Fruit fly (Drosophila melanogaster): ENCODE measurements around the gene Meltrin.

Meltrin gene

dm6 chr3R:14677065-14677464 is 20.0 kb downstream of the Meltrin start:
- TF ChIP-seq HLH106 (tag; optimal IDR thresholded peaks at IDR 0.05) (no peak), Sp1 (GFP tag; optimal IDR thresholded peaks at IDR 0.05) (peak; percentile 2)

- peak; percentile 57 for TF ChIP-seq Sp1 (GFP tag; optimal IDR thresholded peaks at IDR 0.05)
- no peak for TF ChIP-seq N (GFP tag; optimal IDR thresholded peaks at IDR 0.05)
- TF ChIP-seq CG9705 (GFP tag; optimal IDR thresholded peaks at IDR 0.05), result no peak
- TF ChIP-seq h (GFP tag; optimal IDR thresholded peaks at IDR 0.05), result peak; percentile 75
- peak; percentile 51 for TF ChIP-seq rgr (GFP tag; optimal IDR thresholded peaks at IDR 0.05)
- TF ChIP-seq Rel (GFP tag; optimal IDR thresholded peaks at IDR 0.05), result no peak
- no peak for TF ChIP-seq Rel (tag; optimal IDR thresholded peaks at IDR 0.05)
- peak; percentile 33 for TF ChIP-seq psq (GFP tag; optimal IDR thresholded peaks at IDR 0.05)
- no peak for TF ChIP-seq Dif (GFP tag; optimal IDR thresholded peaks at IDR 0.05; ENCODE audit: partially characterized antibody)
- TF ChIP-seq Vsx2 (GFP tag; optimal IDR thresholded peaks at IDR 0.05; ENCODE audit: partially characterized antibody), result no peak
- peak; percentile 42 for TF ChIP-seq ey (GFP tag; optimal IDR thresholded peaks at IDR 0.05)
- no peak for TF ChIP-seq Myc (optimal IDR thresholded peaks at IDR 0.05)
- no peak for TF ChIP-seq Hr83 (GFP tag; optimal IDR thresholded peaks at IDR 0.05; ENCODE audit: poor library complexity, severe bottlenecking)
- TF ChIP-seq tai (GFP tag; optimal IDR thresholded peaks at IDR 0.05), result no peak
- peak; percentile 29 for TF ChIP-seq woc (GFP tag; optimal IDR thresholded peaks at IDR 0.05)
- TF ChIP-seq HLH106 (tag; optimal IDR thresholded peaks at IDR 0.05), result peak; percentile 55
- TF ChIP-seq usp (GFP tag; optimal IDR thresholded peaks at IDR 0.05), result no peak
- no peak for TF ChIP-seq Hr78 (GFP tag; optimal IDR thresholded peaks at IDR 0.05)
- peak; percentile 57 for TF ChIP-seq fru (GFP tag; optimal IDR thresholded peaks at IDR 0.05)
- TF ChIP-seq br (GFP tag; optimal IDR thresholded peaks at IDR 0.05), result peak; percentile 37
- TF ChIP-seq Hnf4 (GFP tag; optimal IDR thresholded peaks at IDR 0.05), result peak; percentile 40
- TF ChIP-seq Jra (GFP tag; optimal IDR thresholded peaks at IDR 0.05), result no peak
- TF ChIP-seq brk (GFP tag; optimal IDR thresholded peaks at IDR 0.05), result no peak
- no peak for TF ChIP-seq lola (GFP tag; optimal IDR thresholded peaks at IDR 0.05)
- no peak for TF ChIP-seq CG32264 (GFP tag; optimal IDR thresholded peaks at IDR 0.05)
- TF ChIP-seq Dfd (GFP tag; optimal IDR thresholded peaks at IDR 0.05), result no peak
- TF ChIP-seq foxo (GFP tag; optimal IDR thresholded peaks at IDR 0.05), result peak in 1 of 2 experiments; percentile 64
- no peak for TF ChIP-seq dsf (GFP tag; optimal IDR thresholded peaks at IDR 0.05; ENCODE audit: borderline replicate concordance)
- no peak for TF ChIP-seq GATAd (GFP tag; optimal IDR thresholded peaks at IDR 0.05)
- TF ChIP-seq dl (GFP tag; optimal IDR thresholded peaks at IDR 0.05; ENCODE audit: insufficient read depth in 1 of 2, partially characterized antibody in 2 of 2), result no peak
- no peak for TF ChIP-seq Mio (GFP tag; optimal IDR thresholded peaks at IDR 0.05)
- no peak for TF ChIP-seq sv (GFP tag; optimal IDR thresholded peaks at IDR 0.05)
- peak; percentile 43 for TF ChIP-seq OdsH (GFP tag; optimal IDR thresholded peaks at IDR 0.05)
- no peak for TF ChIP-seq sage (GFP tag; optimal IDR thresholded peaks at IDR 0.05)
- no peak for TF ChIP-seq jim (GFP tag; optimal IDR thresholded peaks at IDR 0.05)
- no peak for TF ChIP-seq CrebA (GFP tag; optimal IDR thresholded peaks at IDR 0.05; ENCODE audit: borderline replicate concordance)
- no peak for TF ChIP-seq pan (optimal IDR thresholded peaks at IDR 0.05)
- TF ChIP-seq dmrt93B (GFP tag; optimal IDR thresholded peaks at IDR 0.05), result no peak
- TF ChIP-seq Abd-B (GFP tag; optimal IDR thresholded peaks at IDR 0.05), result no peak
Measured at dm6 chr3R:14674762-14675161, 22.3 kb downstream of the Meltrin start.

dm6 chr3R:14672915-14673314 is 24.2 kb downstream of the Meltrin start:
- TF ChIP-seq rgr (GFP tag; optimal IDR thresholded peaks at IDR 0.05) (peak; percentile 8), fru (GFP tag; optimal IDR thresholded peaks at IDR 0.05) (peak; percentile 35), Dif (GFP tag; optimal IDR thresholded peaks at IDR 0.05; ENCODE audit: partially characterized antibody) (no peak), HLH106 (tag; optimal IDR thresholded peaks at IDR 0.05) (peak; percentile 20), N (GFP tag; optimal IDR thresholded peaks at IDR 0.05) (no peak), CG32264 (GFP tag; optimal IDR thresholded peaks at IDR 0.05) (no peak), br (GFP tag; optimal IDR thresholded peaks at IDR 0.05) (peak; percentile 5), ey (GFP tag; optimal IDR thresholded peaks at IDR 0.05) (peak; percentile 16), foxo (GFP tag; optimal IDR thresholded peaks at IDR 0.05) (peak in 1 of 2 experiments; percentile 22)
